Worm (Caenorhabditis elegans): ENCODE data around the gene F46E10.2.

DNA sequence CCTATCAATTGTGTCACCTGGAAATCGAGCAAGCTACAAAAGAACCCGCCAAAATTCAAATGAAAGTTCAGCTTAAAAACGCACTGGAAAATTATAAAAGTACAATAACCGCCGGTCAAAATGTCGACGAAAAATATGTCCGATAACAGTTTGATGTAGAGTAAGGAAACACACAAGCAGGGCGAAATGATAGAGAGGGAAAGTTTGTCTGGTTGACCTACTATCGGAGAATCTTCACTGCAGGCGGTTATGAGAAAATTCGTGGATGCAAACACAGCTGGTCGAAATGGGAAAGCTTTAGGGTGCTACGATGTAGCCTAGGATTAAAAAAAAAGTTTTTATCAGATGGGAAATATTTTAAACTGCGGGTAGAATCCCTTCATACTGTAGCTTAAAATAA, 24.9 kb upstream of the F46E10.2 start:
- TF ChIP-seq him-1 (tag; optimal IDR thresholded peaks at IDR 0.05) (no peak), W03F9.2 (tag; optimal IDR thresholded peaks at IDR 0.05) (no peak)
